Fruit fly (Drosophila melanogaster) whole organism: ENCODE results near the gene cmb.

Experiments used
- CG8478 ChIP-seq: fragments of >200 bp; optimal IDR thresholded peaks from 2 replicates; lab custom pipeline; 2018; ENCODE audit warnings: inconsistent platforms
- Dll ChIP-seq: fragments of >200 bp; optimal IDR thresholded peaks from 2 replicates; lab custom pipeline; 2017
- EcR ChIP-seq, 2 experiments: fragments of >200 bp; optimal IDR thresholded peaks; 2 replicates each; lab custom pipeline; 2017; ENCODE audit warnings: missing biosample characterization in 2 of 2, missing genetic modification characterization in 2 of 2, missing genetic modification reagents in 2 of 2
- pan ChIP-seq: fragments of >200 bp; optimal IDR thresholded peaks from 2 replicates; lab custom pipeline; 2017
- psq ChIP-seq: fragments of >200 bp; optimal IDR thresholded peaks from 2 replicates; lab custom pipeline; 2017
- usp ChIP-seq: fragments of >200 bp; optimal IDR thresholded peaks from 2 replicates; lab custom pipeline; 2017; ENCODE audit warnings: missing biosample characterization, missing genetic modification characterization, mixed read lengths

dm6 chr3L:13406873-13407272, 35.5 kb upstream of the cmb start:
- TF ChIP-seq usp (GFP tag; lab: Kevin White, UChicago) (no peak), pan (lab: Kevin White, UChicago) (no peak), psq (lab: Kevin White, UChicago) (no peak), Dll (no peak), EcR (GFP tag; optimal IDR thresholded peaks at IDR 0.05; lab: Kevin White, UChicago) (no peak), CG8478 (lab: Kevin White, UChicago) (no peak)
